Worm (Caenorhabditis elegans) whole organism, young adult: ENCODE measurements around the gene best-4.

Source experiments
- B0035.1 ChIP-seq: sonication (generic microtip); optimal IDR thresholded peaks from 2 replicates; lab custom pipeline; 2016; ENCODE audit warnings: missing genetic modification characterization, mild to moderate bottlenecking, missing compliant biosample characterization, missing genotype, missing genetic modification reagents
- B0336.3 ChIP-seq: fragments of 200-800 bp; sonication (Bioruptor generic); IDR thresholded peaks from 2 replicates; pipeline ENCODE4 v1.3.6; 2022; ENCODE audit warnings: missing genetic modification characterization, missing compliant biosample characterization
- D2030.7 ChIP-seq: fragments of 200-800 bp; sonication (Bioruptor generic); IDR thresholded peaks from 2 replicates; pipeline ENCODE4 v1.3.6; 2022; ENCODE audit warnings: missing genetic modification reagents, missing genetic modification characterization, missing compliant biosample characterization
- F39B2.1 ChIP-seq: fragments of 200-800 bp; sonication (Bioruptor generic); IDR thresholded peaks from 2 replicates; pipeline ENCODE4 v1.3.6; 2022; ENCODE audit warnings: missing genetic modification reagents, missing genetic modification characterization, missing compliant biosample characterization
- T07F8.4 ChIP-seq: sonication (generic microtip); optimal IDR thresholded peaks from 2 replicates; lab custom pipeline; 2016; ENCODE audit warnings: mild to moderate bottlenecking, missing genetic modification characterization, moderate library complexity, missing compliant biosample characterization
- ama-1 ChIP-seq, 3 experiments: fragments of 150-350 bp in 1 of 3; sonication (generic microtip) in 2 of 3; optimal IDR thresholded peaks; 2 replicates each; lab custom pipeline; 2014 to 2018; ENCODE audit warnings: missing biosample characterization in 2 of 3, missing genetic modification characterization in 2 of 3, missing genetic modification reagents in 2 of 3
- aptf-2 ChIP-seq: fragments of 200-800 bp; sonication (Bioruptor generic); conservative IDR thresholded peaks from 2 replicates; pipeline ENCODE4 v1.3.6; 2022; ENCODE audit warnings: missing genetic modification reagents, missing genetic modification characterization, missing compliant biosample characterization
- bed-1 ChIP-seq: fragments of 200-800 bp; sonication (Bioruptor generic); IDR thresholded peaks from 2 replicates; pipeline ENCODE4 v1.3.6; 2022; ENCODE audit warnings: missing genetic modification reagents, missing genetic modification characterization, missing compliant biosample characterization
- bed-2 ChIP-seq: fragments of 200-800 bp; sonication (Bioruptor generic); IDR thresholded peaks from 2 replicates; pipeline ENCODE4 v1.3.6; 2022; ENCODE audit warnings: missing genetic modification reagents, missing genetic modification characterization, missing compliant biosample characterization
- cebp-1 ChIP-seq, 2 experiments: fragments of 200-800 bp in 1 of 2; sonication (Bioruptor generic) in 1 of 2; sonication (generic microtip) in 1 of 2; IDR thresholded peaks in 1 of 2; optimal IDR thresholded peaks in 1 of 2; 2 replicates each; pipeline versions ENCODE4 v1.3.6 to Lab custom; 2017 to 2022; ENCODE audit warnings: missing compliant biosample characterization in 2 of 2, missing genetic modification characterization in 2 of 2, mild to moderate bottlenecking in 1 of 2, missing genetic modification reagents in 1 of 2, moderate library complexity in 1 of 2
- cebp-2 ChIP-seq: fragments of 200-800 bp; sonication (Bioruptor generic); IDR thresholded peaks from 2 replicates; pipeline ENCODE4 v1.3.6; 2022; ENCODE audit warnings: missing genetic modification characterization, missing compliant biosample characterization
- chd-7 ChIP-seq: sonication (generic microtip); optimal IDR thresholded peaks from 2 replicates; lab custom pipeline; 2016; ENCODE audit warnings: mild to moderate bottlenecking, missing genetic modification characterization, moderate library complexity, missing compliant biosample characterization
- dpff-1 ChIP-seq: sonication (generic microtip); optimal IDR thresholded peaks from 2 replicates; lab custom pipeline; 2017; ENCODE audit warnings: mild to moderate bottlenecking, missing genetic modification characterization, missing compliant biosample characterization
- egl-18 ChIP-seq: fragments of 200-800 bp; sonication (Bioruptor generic); IDR thresholded peaks from 2 replicates; pipeline ENCODE4 v1.3.6; 2022; ENCODE audit warnings: missing genetic modification reagents, missing genetic modification characterization, missing compliant biosample characterization
- ets-4 ChIP-seq: fragments of 200-800 bp; sonication (Bioruptor generic); optimal IDR thresholded peaks from 2 replicates; lab custom pipeline; 2018; ENCODE audit warnings: mild to moderate bottlenecking, missing genetic modification characterization, missing compliant biosample characterization
- him-1 ChIP-seq: sonication (generic microtip); optimal IDR thresholded peaks from 2 replicates; lab custom pipeline; 2016; ENCODE audit warnings: missing genotype, missing genetic modification reagents, missing genetic modification characterization, missing compliant biosample characterization
- hlh-26 ChIP-seq: fragments of 200-800 bp; sonication (Bioruptor generic); conservative IDR thresholded peaks from 2 replicates; pipeline ENCODE4 v1.3.6; 2022; ENCODE audit warnings: missing genetic modification reagents, missing genetic modification characterization, missing compliant biosample characterization
- lag-1 ChIP-seq: fragments of 200-800 bp; sonication (Bioruptor generic); IDR thresholded peaks from 2 replicates; pipeline ENCODE4 v1.3.6; 2022; ENCODE audit warnings: missing genetic modification reagents, missing genetic modification characterization, missing compliant biosample characterization
- lin-40 ChIP-seq: sonication (generic microtip); optimal IDR thresholded peaks from 2 replicates; lab custom pipeline; 2016; ENCODE audit warnings: missing genetic modification characterization, mild to moderate bottlenecking, missing compliant biosample characterization, missing genotype, missing genetic modification reagents
- madf-3 ChIP-seq: fragments of 200-800 bp; sonication (Bioruptor generic); IDR thresholded peaks from 2 replicates; pipeline ENCODE4 v1.3.6; 2022; ENCODE audit warnings: missing genetic modification reagents, missing genetic modification characterization, missing compliant biosample characterization
- madf-8 ChIP-seq: fragments of 200-800 bp; sonication (Bioruptor generic); conservative IDR thresholded peaks from 2 replicates; pipeline ENCODE4 v1.3.6; 2022; ENCODE audit warnings: missing genetic modification reagents, missing genetic modification characterization, missing compliant biosample characterization
- nfya-1 ChIP-seq: sonication (generic microtip); optimal IDR thresholded peaks from 2 replicates; lab custom pipeline; 2017; ENCODE audit warnings: antibody characterized with exemption, missing compliant biosample characterization, missing genetic modification characterization, borderline replicate concordance; ENCODE audit not compliant: insufficient read depth
- nhr-179 ChIP-seq: sonication (generic microtip); optimal IDR thresholded peaks from 2 replicates; lab custom pipeline; 2016; ENCODE audit warnings: mild to moderate bottlenecking, missing genetic modification characterization, missing compliant biosample characterization
- pbrm-1 ChIP-seq: fragments of 200-800 bp; sonication (Bioruptor generic); IDR thresholded peaks from 2 replicates; pipeline ENCODE4 v1.3.6; 2022; ENCODE audit warnings: missing genetic modification reagents, missing genetic modification characterization, missing compliant biosample characterization
- rec-8 ChIP-seq, 2 experiments: sonication (generic microtip); optimal IDR thresholded peaks; 2 replicates each; lab custom pipeline; 2016; ENCODE audit warnings: mild to moderate bottlenecking in 2 of 2, missing genetic modification characterization in 2 of 2, missing genetic modification reagents in 2 of 2, missing genotype in 2 of 2, missing biosample characterization in 1 of 2, missing compliant biosample characterization in 1 of 2, moderate library complexity in 1 of 2
- rpc-1 ChIP-seq, 2 experiments: fragments of 150-350 bp in 1 of 2; sonication (generic microtip) in 1 of 2; optimal IDR thresholded peaks; 2 replicates each; lab custom pipeline; 2014 to 2018; ENCODE audit warnings: missing biosample characterization in 1 of 2, missing genetic modification characterization in 1 of 2, missing genetic modification reagents in 1 of 2, missing genotype in 1 of 2
- sdz-38 ChIP-seq: sonication (generic microtip); optimal IDR thresholded peaks from 2 replicates; lab custom pipeline; 2016; ENCODE audit warnings: missing genotype, missing genetic modification characterization, missing compliant biosample characterization
- snpc-1.3 ChIP-seq: sonication (generic microtip); optimal IDR thresholded peaks from 2 replicates; lab custom pipeline; 2017; ENCODE audit warnings: missing genetic modification characterization, mild to moderate bottlenecking, missing compliant biosample characterization, antibody characterized with exemption, moderate library complexity, missing genotype, missing genetic modification reagents; ENCODE audit not compliant: insufficient read depth
- snpc-3.4 ChIP-seq: sonication (generic microtip); optimal IDR thresholded peaks from 2 replicates; lab custom pipeline; 2017; ENCODE audit warnings: missing genetic modification characterization, mild to moderate bottlenecking, missing compliant biosample characterization, antibody characterized with exemption, moderate library complexity, missing genotype, missing genetic modification reagents
- sptf-2 ChIP-seq: fragments of 200-800 bp; sonication (Bioruptor generic); optimal IDR thresholded peaks from 2 replicates; lab custom pipeline; 2018; ENCODE audit warnings: mild to moderate bottlenecking, missing genetic modification characterization, missing compliant biosample characterization
- unc-62 ChIP-seq: fragments of 150-350 bp; optimal IDR thresholded peaks from 2 replicates; lab custom pipeline; 2014; ENCODE audit warnings: missing biosample characterization, missing genetic modification reagents, missing genetic modification characterization
- ztf-26 ChIP-seq: sonication (generic microtip); optimal IDR thresholded peaks from 2 replicates; lab custom pipeline; 2017; ENCODE audit warnings: missing genetic modification characterization, missing compliant biosample characterization
- ztf-6 ChIP-seq: fragments of 200-800 bp; sonication (Bioruptor generic); IDR thresholded peaks from 2 replicates; pipeline ENCODE4 v1.3.6; 2022; ENCODE audit warnings: missing genetic modification reagents, missing genetic modification characterization, missing compliant biosample characterization

best-4 gene

DNA sequence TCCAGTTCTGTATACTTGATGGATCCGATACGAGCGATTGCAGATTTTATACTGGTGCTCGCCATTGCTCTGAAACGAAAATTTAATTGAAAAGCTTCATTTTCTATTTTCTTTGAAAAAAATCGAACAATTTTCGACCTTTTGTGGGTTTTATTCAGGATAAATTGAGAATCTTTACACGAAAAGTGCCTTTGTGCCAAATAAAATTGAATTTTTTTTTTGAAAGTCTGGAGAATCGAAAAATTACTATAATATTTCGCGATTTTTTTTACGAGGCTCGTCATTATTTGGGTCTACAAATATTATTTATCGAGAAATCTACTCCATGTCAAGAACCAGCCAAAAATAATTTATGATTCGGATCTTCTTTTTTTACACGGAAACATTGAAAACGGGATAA lies 30.2 kb upstream of the best-4 start, which contains the start of gene F23F1.10 (continued):
- TF ChIP-seq egl-18 (no peak), ets-4 (no peak), ztf-6 (GFP tag; lab: Robert Waterston, UW) (no peak), snpc-3.4 (tag; lab: Kevin White, UChicago) (no peak), hlh-26 (GFP tag; lab: Robert Waterston, UW) (no peak), nhr-179 (no peak), nfya-1 (tag; lab: Kevin White, UChicago) (no peak), madf-3 (GFP tag; lab: Robert Waterston, UW) (no peak), F39B2.1 (no peak), B0035.1 (tag; lab: Kevin White, UChicago) (no peak), cebp-1 (GFP tag; IDR thresholded peaks at IDR 0.05; lab: Robert Waterston, UW) (no peak), cebp-1 (tag; optimal IDR thresholded peaks at IDR 0.05; lab: Kevin White, UChicago) (no peak), dpff-1 (no peak), bed-1 (no peak), pbrm-1 (GFP tag; lab: Robert Waterston, UW) (peak; percentile 55; the same call in 1 of the 2 replicates), B0336.3 (GFP tag; lab: Robert Waterston, UW) (peak; percentile 73), him-1 (no peak), sdz-38 (tag; lab: Kevin White, UChicago) (no peak), rec-8 (tag; optimal IDR thresholded peaks at IDR 0.05; lab: Kevin White, UChicago) (peak in 1 of 2 experiments; percentile 14), D2030.7 (GFP tag; lab: Robert Waterston, UW) (0 out of 2 replicates have a peak, but pooled peaks have one; percentile 21), bed-2 (GFP tag; lab: Robert Waterston, UW) (no peak), aptf-2 (no peak), ama-1 (optimal IDR thresholded peaks at IDR 0.05; lab: Kevin White, UChicago) (no peak), ama-1 (GFP tag; optimal IDR thresholded peaks at IDR 0.05; lab: Kevin White, UChicago) (peak in 1 of 2 experiments; percentile 31), rpc-1 (optimal IDR thresholded peaks at IDR 0.05; lab: Kevin White, UChicago) (no peak), rpc-1 (tag; optimal IDR thresholded peaks at IDR 0.05; lab: Kevin White, UChicago) (no peak), ztf-26 (tag; lab: Kevin White, UChicago) (no peak), lag-1 (GFP tag; lab: Robert Waterston, UW) (no peak), lin-40 (tag; lab: Kevin White, UChicago) (no peak), T07F8.4 (tag; lab: Kevin White, UChicago) (no peak)
- TF ChIP-seq, all 124 proteins: peak for 12

DNA sequence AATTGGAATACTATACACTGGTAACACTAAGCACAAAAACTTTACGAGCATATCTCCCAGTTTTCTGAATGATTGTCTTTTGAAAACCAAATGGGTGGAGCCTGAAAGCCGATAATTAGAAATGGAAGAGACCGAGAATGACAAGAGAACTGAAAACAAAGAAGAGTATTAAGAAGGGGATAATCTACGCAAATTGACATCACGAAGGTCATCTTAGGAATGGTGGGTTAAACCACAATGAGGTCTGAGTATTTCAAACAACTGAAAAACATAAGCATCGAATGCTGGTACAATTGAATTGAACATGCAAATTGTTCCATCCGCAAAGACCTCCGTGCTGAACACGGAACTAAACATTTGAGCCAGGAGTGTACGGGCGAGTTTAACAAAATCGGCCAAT lies 27.8 kb upstream of the best-4 start, which contains the start of gene spp-24:
Gene spp-24, minus strand, starts transcription at position 101 of the 400 bp plus-strand sequence.
- no peak for TF ChIP-seq chd-7 (tag; lab: Kevin White, UChicago)
- TF ChIP-seq sptf-2 (GFP tag; lab: Kevin White, UChicago) = no peak
- TF ChIP-seq D2030.7 (GFP tag; lab: Robert Waterston, UW) = no peak
- TF ChIP-seq snpc-1.3 = no peak

DNA sequence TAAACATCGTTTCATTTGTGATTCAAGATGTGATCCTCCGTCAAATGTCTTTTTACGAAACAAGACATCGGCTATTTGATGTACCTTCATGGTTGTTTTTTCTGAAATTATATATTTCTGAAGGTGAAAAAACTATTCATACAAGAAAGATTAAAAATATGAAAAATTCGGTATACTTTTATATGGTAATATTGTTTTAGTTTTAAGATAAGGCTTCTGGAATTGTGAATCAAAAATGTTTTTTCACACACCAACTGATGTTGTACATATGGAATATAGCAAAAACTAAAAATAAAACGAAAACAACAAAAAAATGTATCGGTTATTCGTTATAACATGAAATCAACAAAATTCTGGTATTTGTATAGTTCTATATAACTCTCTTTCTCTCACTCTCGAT lies 25.5 kb upstream of the best-4 start, which contains the start of gene F23F1.6:
Gene F23F1.6, minus strand, starts transcription at position 101 of the 400 bp plus-strand sequence.
- no peak for TF ChIP-seq madf-8 (GFP tag; lab: Robert Waterston, UW)
- TF ChIP-seq cebp-2 (GFP tag; lab: Robert Waterston, UW) = no peak
- no peak for TF ChIP-seq ama-1 (optimal IDR thresholded peaks at IDR 0.05; lab: Kevin White, UChicago)
- no peak for TF ChIP-seq ama-1 (GFP tag; optimal IDR thresholded peaks at IDR 0.05; lab: Kevin White, UChicago)
- no peak for TF ChIP-seq unc-62 (GFP tag; lab: Kevin White, UChicago)
